Fruit fly (Drosophila melanogaster): ENCODE measurements around the gene amx.

amx gene

DNA sequence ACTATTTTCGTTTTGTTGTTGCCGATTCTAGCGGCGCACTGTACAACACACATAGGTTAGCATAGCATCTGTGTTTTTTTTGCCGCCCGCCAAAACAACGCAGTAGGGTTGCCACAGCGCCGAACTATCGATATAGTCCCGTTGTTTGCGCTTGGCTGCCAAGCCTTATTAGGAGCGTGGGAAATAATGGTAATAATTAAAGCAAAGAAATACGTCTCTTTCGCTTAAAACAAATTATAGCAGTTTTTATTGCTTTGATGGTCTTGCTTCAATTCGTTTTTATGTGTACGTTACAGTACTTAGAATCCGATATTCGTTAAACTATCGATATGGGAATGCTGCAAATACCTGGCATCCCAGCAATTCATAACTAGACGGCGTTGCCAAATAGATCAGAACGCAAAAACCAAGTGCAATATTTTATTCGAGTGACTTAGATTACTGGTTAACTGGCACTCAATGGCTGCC, 3.7 kb downstream of the amx start, which contains the start of the genes mxc and Larp7 (continued):
- TF ChIP-seq Mrtf (GFP tag; IDR thresholded peaks at IDR 0.05) (no peak), CG10431 (GFP tag; optimal IDR thresholded peaks at IDR 0.05) (no peak), Dip2 (GFP tag; IDR thresholded peaks at IDR 0.05) (no peak), HLHmδ (GFP tag; optimal IDR thresholded peaks at IDR 0.05) (no peak), Atf3 (GFP tag; optimal IDR thresholded peaks at IDR 0.05) (no peak), TFAM (GFP tag; optimal IDR thresholded peaks at IDR 0.05) (no peak), MESR4 (GFP tag; optimal IDR thresholded peaks at IDR 0.05) (no peak), lab (GFP tag; optimal IDR thresholded peaks at IDR 0.05) (no peak), CG18764 (GFP tag; optimal IDR thresholded peaks at IDR 0.05) (peak; percentile 5), Ssrp (tag; optimal IDR thresholded peaks at IDR 0.05) (peak; percentile 59), Jarid2 (GFP tag; optimal IDR thresholded peaks at IDR 0.05) (no peak), ab (GFP tag; optimal IDR thresholded peaks at IDR 0.05) (no peak), yki (optimal IDR thresholded peaks at IDR 0.05) (no peak), PHDP (tag; optimal IDR thresholded peaks at IDR 0.05) (no peak), CG18476 (GFP tag; optimal IDR thresholded peaks at IDR 0.05) (peak; percentile 27), CG7745 (tag; optimal IDR thresholded peaks at IDR 0.05) (no peak), CG33213 (GFP tag; optimal IDR thresholded peaks at IDR 0.05) (peak; percentile 48), sqz (GFP tag; optimal IDR thresholded peaks at IDR 0.05) (no peak), grau (tag; optimal IDR thresholded peaks at IDR 0.05) (peak; percentile 55), jumu (GFP tag; optimal IDR thresholded peaks at IDR 0.05) (peak; percentile 75), Sry-δ (GFP tag; optimal IDR thresholded peaks at IDR 0.05) (peak; percentile 82), CG17361 (GFP tag; IDR thresholded peaks at IDR 0.05) (no peak; the same call in 1 of the 3 replicates), Bgb (GFP tag; IDR thresholded peaks at IDR 0.05; ENCODE audit: partially characterized antibody) (peak; percentile 73), Fer2 (tag; optimal IDR thresholded peaks at IDR 0.05) (no peak), vnd (GFP tag; IDR thresholded peaks at IDR 0.05; ENCODE audit: partially characterized antibody) (peak; percentile 87), GATAe (GFP tag; conservative IDR thresholded peaks at IDR 0.05) (no peak), Deaf1 (tag; optimal IDR thresholded peaks at IDR 0.05) (no peak), Rx (GFP tag; IDR thresholded peaks at IDR 0.05) (no peak), mld (GFP tag; IDR thresholded peaks at IDR 0.05; ENCODE audit: partially characterized antibody) (peak; percentile 64; the same call in 1 of the 3 replicates), ssp (GFP tag; IDR thresholded peaks at IDR 0.05) (peak; percentile 55), bsh (GFP tag; optimal IDR thresholded peaks at IDR 0.05) (peak in 1 of 2 experiments; percentile 36), chif (GFP tag; optimal IDR thresholded peaks at IDR 0.05) (peak; percentile 51 to 67), ATbp (GFP tag; optimal IDR thresholded peaks at IDR 0.05) (no peak), E2f2 (GFP tag; IDR thresholded peaks at IDR 0.05) (peak; percentile 77), CTCF (GFP tag; optimal IDR thresholded peaks at IDR 0.05) (peak; percentile 11), CG9215 (GFP tag; IDR thresholded peaks at IDR 0.05) (peak; percentile 74), unc-4 (GFP tag; IDR thresholded peaks at IDR 0.05; ENCODE audit: partially characterized antibody) (peak; percentile 92), CG7271 (tag; optimal IDR thresholded peaks at IDR 0.05) (no peak), dpn (GFP tag; optimal IDR thresholded peaks at IDR 0.05) (peak; percentile 66 to 73), Stat92E (GFP tag; optimal IDR thresholded peaks at IDR 0.05) (no peak), crc (GFP tag; optimal IDR thresholded peaks at IDR 0.05) (no peak), CG9817 (tag; optimal IDR thresholded peaks at IDR 0.05) (peak; percentile 73), CG3065 (GFP tag; optimal IDR thresholded peaks at IDR 0.05) (no peak), CG4404 (GFP tag; IDR thresholded peaks at IDR 0.05) (peak; percentile 68), CG6654 (GFP tag; optimal IDR thresholded peaks at IDR 0.05) (no peak), CG13775 (GFP tag; optimal IDR thresholded peaks at IDR 0.05) (peak; percentile 61), CG12942 (GFP tag; optimal IDR thresholded peaks at IDR 0.05) (peak; percentile 25), gce (GFP tag; IDR thresholded peaks at IDR 0.05) (no peak), Poxn (GFP tag; IDR thresholded peaks at IDR 0.05) (no peak), sd (tag; optimal IDR thresholded peaks at IDR 0.05) (no peak), Scr (GFP tag; IDR thresholded peaks at IDR 0.05; ENCODE audit: partially characterized antibody) (peak; percentile 93)

All from whole organism, embryonic.